Fruit fly (Drosophila melanogaster) whole organism, embryonic: Measurements from ENCODE around the gene IleRS-m.

Experiments used
- Ada2b ChIP-seq: fragments of 200-800 bp; sonication (Bioruptor generic); IDR thresholded peaks from 2 replicates; pipeline ENCODE4 v1.3.6; 2022; ENCODE audit warnings: missing biosample characterization, missing genetic modification characterization
- Atf3 ChIP-seq: fragments of 200-800 bp; sonication (Bioruptor generic); optimal IDR thresholded peaks from 3 replicates; lab custom pipeline; 2016; ENCODE audit warnings: missing biosample characterization, missing genetic modification characterization
- Bdp1 ChIP-seq: fragments of 200-800 bp; sonication (Bioruptor generic); optimal IDR thresholded peaks from 3 replicates; lab custom pipeline; 2016; ENCODE audit warnings: missing biosample characterization, missing genetic modification characterization
- CG10543 ChIP-seq: fragments of 200-800 bp; sonication (Bioruptor generic); optimal IDR thresholded peaks from 3 replicates; lab custom pipeline; 2017; ENCODE audit warnings: missing biosample characterization, mild to moderate bottlenecking, missing genetic modification characterization, moderate library complexity
- CG1233 ChIP-seq: fragments of 200-800 bp; sonication (Bioruptor generic); optimal IDR thresholded peaks from 4 replicates; lab custom pipeline; 2018; ENCODE audit warnings: missing biosample characterization, mild to moderate bottlenecking, missing genetic modification characterization
- CG13296 ChIP-seq: fragments of 200-800 bp; sonication (Bioruptor generic); optimal IDR thresholded peaks from 3 replicates; lab custom pipeline; 2018; ENCODE audit warnings: missing biosample characterization, mild to moderate bottlenecking, missing genetic modification characterization
- CG13424 ChIP-seq: fragments of 200-800 bp; sonication (Bioruptor generic); optimal IDR thresholded peaks from 2 replicates; lab custom pipeline; 2019; ENCODE audit warnings: missing biosample characterization, mild to moderate bottlenecking, missing genetic modification characterization, moderate library complexity
- CG16863 ChIP-seq: fragments of 200-800 bp; sonication (Bioruptor generic); optimal IDR thresholded peaks from 3 replicates; lab custom pipeline; 2016; ENCODE audit warnings: missing biosample characterization, missing genetic modification characterization
- CG17612 ChIP-seq: fragments of 200-800 bp; sonication (Bioruptor generic); IDR thresholded peaks from 2 replicates; pipeline ENCODE4 v1.3.6; 2022; ENCODE audit warnings: missing biosample characterization, missing genetic modification characterization
- CG17912 ChIP-seq: fragments of 200-800 bp; sonication (Bioruptor generic); optimal IDR thresholded peaks from 2 replicates; lab custom pipeline; 2018; ENCODE audit warnings: missing biosample characterization, mild to moderate bottlenecking, missing genetic modification characterization
- CG1792 ChIP-seq: fragments of 200-800 bp; sonication (Bioruptor generic); optimal IDR thresholded peaks from 2 replicates; lab custom pipeline; 2016; ENCODE audit warnings: missing biosample characterization, missing genetic modification characterization
- CG18619 ChIP-seq: fragments of 200-800 bp; sonication (Bioruptor generic); optimal IDR thresholded peaks from 3 replicates; lab custom pipeline; 2017; ENCODE audit warnings: missing biosample characterization, mild to moderate bottlenecking, missing genetic modification characterization
- CG31388 ChIP-seq: fragments of 200-800 bp; sonication (Bioruptor generic); optimal IDR thresholded peaks from 2 replicates; lab custom pipeline; 2016; ENCODE audit warnings: missing biosample characterization, missing genetic modification characterization
- CG34422 ChIP-seq: fragments of 200-800 bp; sonication (Bioruptor generic); IDR thresholded peaks from 3 replicates; pipeline ENCODE4 v1.3.6; 2022; ENCODE audit warnings: missing biosample characterization, missing genetic modification characterization
- CG4328 ChIP-seq: fragments of 200-800 bp; sonication (Bioruptor generic); optimal IDR thresholded peaks from 3 replicates; lab custom pipeline; 2017; ENCODE audit warnings: missing biosample characterization, missing genetic modification reagents, missing genetic modification characterization
- CG4404 ChIP-seq: fragments of 200-800 bp; sonication (Bioruptor generic); IDR thresholded peaks from 2 replicates; pipeline ENCODE4 v1.3.6; 2022; ENCODE audit warnings: missing biosample characterization, missing genetic modification characterization
- CG4820 ChIP-seq: fragments of 200-800 bp; sonication (Bioruptor generic); optimal IDR thresholded peaks from 3 replicates; lab custom pipeline; 2016; ENCODE audit warnings: missing biosample characterization, missing genetic modification characterization
- CG4854 ChIP-seq: fragments of 200-800 bp; sonication (Bioruptor generic); optimal IDR thresholded peaks from 2 replicates; lab custom pipeline; 2016; ENCODE audit warnings: missing biosample characterization, missing genetic modification characterization, inconsistent platforms
- CG7372 ChIP-seq: fragments of 200-800 bp; sonication (Bioruptor generic); IDR thresholded peaks from 2 replicates; pipeline ENCODE4 v1.3.6; 2022; ENCODE audit warnings: missing biosample characterization, missing genetic modification characterization
- CG7786 ChIP-seq: fragments of 200-800 bp; sonication (Bioruptor generic); optimal IDR thresholded peaks from 2 replicates; lab custom pipeline; 2016; ENCODE audit warnings: missing biosample characterization, missing genetic modification characterization
- CG7839 ChIP-seq: fragments of 200-800 bp; sonication (Bioruptor generic); optimal IDR thresholded peaks from 3 replicates; lab custom pipeline; 2018; ENCODE audit warnings: missing biosample characterization, mild to moderate bottlenecking, missing genetic modification characterization, moderate library complexity
- CG8388 ChIP-seq: fragments of 200-800 bp; sonication (Bioruptor generic); optimal IDR thresholded peaks from 2 replicates; lab custom pipeline; 2019; ENCODE audit warnings: missing biosample characterization, mild to moderate bottlenecking, missing genetic modification characterization, moderate library complexity
- CG8944 ChIP-seq: fragments of 200-800 bp; sonication (Bioruptor generic); optimal IDR thresholded peaks from 3 replicates; lab custom pipeline; 2016; ENCODE audit warnings: missing biosample characterization, missing genetic modification characterization
- CrebB ChIP-seq: fragments of 200-800 bp; sonication (Bioruptor generic); optimal IDR thresholded peaks from 3 replicates; lab custom pipeline; 2018; ENCODE audit warnings: missing biosample characterization, mild to moderate bottlenecking, missing genetic modification characterization
- Dek ChIP-seq: fragments of 200-800 bp; sonication (Bioruptor generic); optimal IDR thresholded peaks from 3 replicates; lab custom pipeline; 2019; ENCODE audit warnings: missing biosample characterization, mild to moderate bottlenecking, missing genetic modification characterization, moderate library complexity
- Dip3 ChIP-seq: fragments of 200-800 bp; sonication (Bioruptor generic); optimal IDR thresholded peaks from 3 replicates; lab custom pipeline; 2016; ENCODE audit warnings: missing biosample characterization, missing genetic modification characterization
- HLH54F ChIP-seq: fragments of 200-800 bp; sonication (Bioruptor generic); optimal IDR thresholded peaks from 3 replicates; lab custom pipeline; 2016; ENCODE audit warnings: missing biosample characterization, missing genetic modification characterization
- Hr78 ChIP-seq, 2 experiments: fragments of 200-800 bp in 1 of 2; fragments of >200 bp in 1 of 2; sonication (Bioruptor generic) in 1 of 2; optimal IDR thresholded peaks; 2 replicates each; lab custom pipeline; 2017 to 2019; ENCODE audit warnings: missing biosample characterization in 2 of 2, missing genetic modification characterization in 2 of 2, mild to moderate bottlenecking in 1 of 2, moderate library complexity in 1 of 2
- Lim3 ChIP-seq: fragments of 200-800 bp; sonication (Bioruptor generic); IDR thresholded peaks from 2 replicates; pipeline ENCODE4 v1.3.6; 2022; ENCODE audit warnings: missing biosample characterization, missing genetic modification characterization
- NC2β ChIP-seq: fragments of 200-800 bp; sonication (Bioruptor generic); optimal IDR thresholded peaks from 2 replicates; lab custom pipeline; 2016; ENCODE audit warnings: missing biosample characterization, missing genetic modification characterization
- NK7.1 ChIP-seq: fragments of 200-800 bp; sonication (Bioruptor generic); optimal IDR thresholded peaks from 3 replicates; lab custom pipeline; 2016; ENCODE audit warnings: missing biosample characterization, missing genetic modification characterization
- Scr ChIP-seq: fragments of 200-800 bp; sonication (Bioruptor generic); IDR thresholded peaks from 2 replicates; pipeline ENCODE4 v1.3.6; 2022; ENCODE audit warnings: missing biosample characterization, missing genetic modification characterization; ENCODE audit not compliant: partially characterized antibody
- Sin3A ChIP-seq: fragments of >200 bp; optimal IDR thresholded peaks from 2 replicates; lab custom pipeline; 2018
- Sox102F ChIP-seq: fragments of 200-800 bp; sonication (Bioruptor generic); optimal IDR thresholded peaks from 2 replicates; lab custom pipeline; 2018; ENCODE audit warnings: missing biosample characterization, mild to moderate bottlenecking, missing genetic modification characterization, moderate library complexity
- Spps ChIP-seq: fragments of 200-800 bp; sonication (Bioruptor generic); optimal IDR thresholded peaks from 2 replicates; lab custom pipeline; 2018; ENCODE audit warnings: missing biosample characterization, mild to moderate bottlenecking, missing genetic modification characterization
- Stat92E ChIP-seq, 3 experiments: fragments of >200 bp in 2 of 3; fragments of 200-800 bp in 1 of 3; sonication (Bioruptor generic) in 1 of 3; optimal IDR thresholded peaks; 2 replicates each; lab custom pipeline; 2017 to 2019; ENCODE audit warnings: missing biosample characterization in 3 of 3, missing genetic modification characterization in 3 of 3, mild to moderate bottlenecking in 1 of 3, moderate library complexity in 1 of 3
- Tbp ChIP-seq: fragments of >200 bp; optimal IDR thresholded peaks from 2 replicates; lab custom pipeline; 2018; ENCODE audit warnings: missing biosample characterization, missing genetic modification characterization
- al ChIP-seq: fragments of 200-800 bp; sonication (Bioruptor generic); IDR thresholded peaks from 2 replicates; pipeline ENCODE4 v1.3.6; 2022; ENCODE audit warnings: missing biosample characterization, missing genetic modification characterization
- bcd ChIP-seq: fragments of 200-800 bp; sonication (Bioruptor generic); optimal IDR thresholded peaks from 2 replicates; lab custom pipeline; 2017; ENCODE audit warnings: missing biosample characterization, mild to moderate bottlenecking, missing genetic modification characterization
- crc ChIP-seq: fragments of 200-800 bp; sonication (Bioruptor generic); optimal IDR thresholded peaks from 2 replicates; lab custom pipeline; 2016; ENCODE audit warnings: missing biosample characterization, missing genetic modification characterization
- crol ChIP-seq: fragments of 200-800 bp; sonication (Bioruptor generic); IDR thresholded peaks from 2 replicates; pipeline ENCODE4 v1.3.6; 2022; ENCODE audit warnings: missing biosample characterization, missing genetic modification characterization
- crp ChIP-seq, 2 experiments: fragments of 200-800 bp; sonication (Bioruptor generic); optimal IDR thresholded peaks; 2 replicates in 1 of 2; 3 replicates in 1 of 2; lab custom pipeline; 2017; ENCODE audit warnings: missing biosample characterization in 2 of 2, missing genetic modification characterization in 2 of 2, mild to moderate bottlenecking in 1 of 2, moderate library complexity in 1 of 2
- dysf ChIP-seq: fragments of 200-800 bp; sonication (Bioruptor generic); IDR thresholded peaks from 3 replicates; pipeline ENCODE4 v1.3.6; 2022; ENCODE audit warnings: missing biosample characterization, missing genetic modification characterization
- eyg ChIP-seq: fragments of 200-800 bp; sonication (Bioruptor generic); optimal IDR thresholded peaks from 3 replicates; lab custom pipeline; 2016; ENCODE audit warnings: missing biosample characterization, missing genetic modification characterization
- fu2 ChIP-seq: fragments of 200-800 bp; sonication (Bioruptor generic); optimal IDR thresholded peaks from 2 replicates; lab custom pipeline; 2016; ENCODE audit warnings: missing biosample characterization, missing genetic modification characterization
- lmd ChIP-seq: fragments of 200-800 bp; sonication (Bioruptor generic); IDR thresholded peaks from 2 replicates; pipeline ENCODE4 v1.3.6; 2022; ENCODE audit warnings: missing biosample characterization, missing genetic modification characterization
- maf-S ChIP-seq: fragments of 200-800 bp; sonication (Bioruptor generic); optimal IDR thresholded peaks from 2 replicates; lab custom pipeline; 2016; ENCODE audit warnings: missing biosample characterization, missing genetic modification characterization
- pb ChIP-seq: fragments of 200-800 bp; sonication (Bioruptor generic); optimal IDR thresholded peaks from 3 replicates; lab custom pipeline; 2016; ENCODE audit warnings: missing biosample characterization, missing genetic modification characterization
- prd ChIP-seq, 3 experiments: fragments of >200 bp in 2 of 3; fragments of 200-800 bp in 1 of 3; sonication (Bioruptor generic) in 1 of 3; optimal IDR thresholded peaks in 2 of 3; IDR thresholded peaks in 1 of 3; 2 replicates in 2 of 3; 3 replicates in 1 of 3; pipeline versions ENCODE4 v1.3.6 to Lab custom; 2017 to 2022; ENCODE audit warnings: missing biosample characterization in 1 of 3, missing genetic modification characterization in 1 of 3
- sisA ChIP-seq: fragments of 200-800 bp; sonication (Bioruptor generic); IDR thresholded peaks from 2 replicates; pipeline ENCODE4 v1.3.6; 2022; ENCODE audit warnings: missing biosample characterization, missing genetic modification characterization
- yki ChIP-seq: fragments of >200 bp; optimal IDR thresholded peaks from 3 replicates; lab custom pipeline; 2018

The IleRS-m gene

DNA sequence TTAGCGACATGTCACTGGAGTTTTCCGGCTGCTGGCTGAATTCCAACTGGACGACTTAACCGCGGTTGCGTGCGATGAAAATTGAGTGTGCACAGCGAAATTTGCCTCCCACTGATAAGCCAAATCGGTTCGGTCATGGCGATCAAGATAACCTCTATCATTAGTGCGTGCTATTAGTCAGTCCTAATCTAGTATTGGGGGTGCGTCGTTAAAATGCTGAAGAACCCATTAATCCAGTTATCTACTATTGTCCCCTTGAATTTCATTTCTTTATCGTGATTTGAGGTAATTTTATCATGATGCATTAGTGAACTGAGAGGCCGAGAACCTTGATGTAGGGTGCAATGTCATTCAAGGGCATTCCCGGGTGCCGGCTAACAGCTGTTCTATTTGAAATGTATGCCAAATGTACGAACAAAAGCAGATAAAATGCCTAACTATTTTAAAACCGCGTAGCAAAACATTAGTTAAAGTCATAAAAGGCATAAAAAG is 28.4 kb downstream of the IleRS-m start, which contains the start of gene Pgm1 (continued):
- TF ChIP-seq CG1792 (peak; percentile 83), CG7372 (no peak), CG18619 (GFP tag; lab: Kevin White, UChicago) (peak; percentile 81), CG13296 (GFP tag; lab: Kevin White, UChicago) (peak; percentile 86), prd (optimal IDR thresholded peaks at IDR 0.05; lab: Kevin White, UChicago) (no peak), prd (GFP tag; IDR thresholded peaks at IDR 0.05; lab: Robert Waterston, UW) (peak; percentile 75), CG4820 (GFP tag; lab: Kevin White, UChicago) (peak; percentile 74), CG8388 (GFP tag; lab: Kevin White, UChicago) (peak; percentile 64), Lim3 (GFP tag; lab: Robert Waterston, UW) (peak; percentile 21; the same call in 1 of the 2 replicates), Atf3 (peak; percentile 74), fu2 (GFP tag; lab: Kevin White, UChicago) (peak; percentile 85), Bdp1 (peak; percentile 77), CG7839 (tag; lab: Kevin White, UChicago) (peak; percentile 84), CG4854 (peak; percentile 72), sisA (GFP tag; lab: Robert Waterston, UW) (peak; percentile 74), Ada2b (GFP tag; lab: Robert Waterston, UW) (peak; percentile 68), Tbp (GFP tag; lab: Kevin White, UChicago) (no peak), CG8944 (GFP tag; lab: Kevin White, UChicago) (peak; percentile 93), crp (GFP tag; optimal IDR thresholded peaks at IDR 0.05; lab: Kevin White, UChicago) (peak in 1 of 2 experiments; percentile 63), pb (GFP tag; lab: Kevin White, UChicago) (peak; percentile 93), Stat92E (GFP tag; optimal IDR thresholded peaks at IDR 0.05; lab: Kevin White, UChicago) (peak in 1 of 3 experiments; percentile 87), Hr78 (GFP tag; optimal IDR thresholded peaks at IDR 0.05; lab: Kevin White, UChicago) (peak in 1 of 2 experiments; percentile 80), crc (GFP tag; lab: Kevin White, UChicago) (peak; percentile 85), NC2β (GFP tag; lab: Kevin White, UChicago) (peak; percentile 85), CG1233 (peak; percentile 49), CG10543 (GFP tag; lab: Kevin White, UChicago) (peak; percentile 79), CG17612 (GFP tag; lab: Robert Waterston, UW) (peak; percentile 48), crol (GFP tag; lab: Robert Waterston, UW) (no peak), bcd (GFP tag; lab: Kevin White, UChicago) (no peak), CG13424 (tag; lab: Kevin White, UChicago) (peak; percentile 73), yki (lab: Kevin White, UChicago) (no peak), Dek (tag; lab: Kevin White, UChicago) (peak; percentile 68), CG31388 (GFP tag; lab: Kevin White, UChicago) (peak; percentile 51), CrebB (tag; lab: Kevin White, UChicago) (peak; percentile 89), maf-S (peak; percentile 88), HLH54F (GFP tag; lab: Kevin White, UChicago) (peak; percentile 87), lmd (GFP tag; lab: Robert Waterston, UW) (peak; percentile 85; the same call in 1 of the 2 replicates), dysf (peak; percentile 79), CG34422 (GFP tag; lab: Robert Waterston, UW) (peak; percentile 61), CG7786 (peak; percentile 92), Dip3 (peak; percentile 84), CG4328 (GFP tag; lab: Kevin White, UChicago) (no peak), eyg (GFP tag; lab: Kevin White, UChicago) (peak; percentile 71), Spps (tag; lab: Kevin White, UChicago) (peak; percentile 70), Scr (GFP tag; lab: Robert Waterston, UW) (no peak), Sin3A (lab: Kevin White, UChicago) (no peak), CG16863 (GFP tag; lab: Kevin White, UChicago) (peak; percentile 92), CG4404 (GFP tag; lab: Robert Waterston, UW) (peak; percentile 37), Sox102F (GFP tag; lab: Kevin White, UChicago) (no peak), CG17912 (GFP tag; lab: Kevin White, UChicago) (peak; percentile 16), NK7.1 (peak; percentile 90), al (GFP tag; lab: Robert Waterston, UW) (peak; percentile 66)
